Worm (Caenorhabditis elegans) whole organism, midembryonic: ENCODE measurements around the gene tag-322.

Experiments used
- T22C8.4 ChIP-seq: fragments of 200-800 bp; sonication (Bioruptor generic); IDR thresholded peaks from 2 replicates; pipeline ENCODE4 v1.3.6; 2022; ENCODE audit warnings: missing genetic modification characterization, missing compliant biosample characterization
- cog-1 ChIP-seq: sonication (generic microtip); optimal IDR thresholded peaks from 2 replicates; lab custom pipeline; 2016; ENCODE audit warnings: missing genetic modification characterization, missing compliant biosample characterization
- flt-1 ChIP-seq: fragments of 200-800 bp; sonication (Bioruptor generic); IDR thresholded peaks from 2 replicates; pipeline ENCODE4 v1.3.6; 2022; ENCODE audit warnings: missing genetic modification characterization, missing compliant biosample characterization
- klf-2 ChIP-seq: fragments of 200-800 bp; sonication (Bioruptor generic); conservative IDR thresholded peaks from 2 replicates; pipeline ENCODE4 v1.3.6; 2022; ENCODE audit warnings: missing genetic modification reagents, missing genetic modification characterization, missing compliant biosample characterization
- med-1 ChIP-seq: sonication (generic microtip); optimal IDR thresholded peaks from 2 replicates; lab custom pipeline; 2017; ENCODE audit warnings: missing genetic modification characterization, mild to moderate bottlenecking, missing compliant biosample characterization, antibody characterized with exemption, missing genetic modification reagents; ENCODE audit not compliant: insufficient read depth
- ref-1 ChIP-seq: fragments of 200-800 bp; sonication (Bioruptor generic); conservative IDR thresholded peaks from 2 replicates; pipeline ENCODE4 v1.3.6; 2022; ENCODE audit warnings: missing genetic modification reagents, missing genetic modification characterization, missing compliant biosample characterization
- tab-1 ChIP-seq: fragments of 200-800 bp; sonication (Bioruptor generic); IDR thresholded peaks from 2 replicates; pipeline ENCODE4 v1.3.6; 2022; ENCODE audit warnings: missing genetic modification characterization, missing compliant biosample characterization
- ztf-23 ChIP-seq: fragments of 200-800 bp; sonication (Bioruptor generic); IDR thresholded peaks from 2 replicates; pipeline ENCODE4 v1.3.6; 2022; ENCODE audit warnings: missing genetic modification reagents, missing genetic modification characterization, missing compliant biosample characterization
- ztf-29 ChIP-seq: fragments of 200-800 bp; sonication (Bioruptor generic); IDR thresholded peaks from 2 replicates; pipeline ENCODE4 v1.3.6; 2022; ENCODE audit warnings: missing genetic modification reagents, missing genetic modification characterization, missing compliant biosample characterization

tag-322 gene

DNA sequence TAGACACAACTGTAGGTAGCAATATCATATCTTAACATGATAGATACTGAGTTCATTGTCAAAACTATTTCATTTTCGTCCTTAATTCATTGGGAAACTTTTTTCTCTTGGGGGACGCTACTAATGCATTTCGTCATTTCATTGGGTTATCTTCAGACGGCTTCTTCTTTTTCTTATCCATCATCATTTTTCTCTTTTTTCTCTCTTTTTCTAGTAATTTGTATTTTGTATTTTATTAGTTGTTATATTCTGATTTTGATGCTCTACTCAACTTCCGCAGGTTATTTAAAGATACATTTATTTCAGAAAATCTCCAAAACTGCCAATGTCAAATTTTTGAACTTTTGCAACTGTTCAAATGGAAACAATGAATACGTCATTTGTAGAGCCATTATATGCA lies 41.8 kb downstream of the tag-322 start, which contains the start of gene npr-35:
TSS of gene npr-35 (plus strand) at position 301 of the 400 bp plus-strand sequence.
- TF ChIP-seq med-1 (GFP tag; lab: Kevin White, UChicago) (no peak), klf-2 (no peak), flt-1 (GFP tag; lab: Robert Waterston, UW) (no peak), T22C8.4 (GFP tag; lab: Robert Waterston, UW) (no peak), ztf-29 (GFP tag; lab: Robert Waterston, UW) (no peak), ztf-23 (no peak), cog-1 (tag; lab: Kevin White, UChicago) (no peak), ref-1 (GFP tag; lab: Robert Waterston, UW) (no peak), tab-1 (GFP tag; lab: Robert Waterston, UW) (no peak)

DNA sequence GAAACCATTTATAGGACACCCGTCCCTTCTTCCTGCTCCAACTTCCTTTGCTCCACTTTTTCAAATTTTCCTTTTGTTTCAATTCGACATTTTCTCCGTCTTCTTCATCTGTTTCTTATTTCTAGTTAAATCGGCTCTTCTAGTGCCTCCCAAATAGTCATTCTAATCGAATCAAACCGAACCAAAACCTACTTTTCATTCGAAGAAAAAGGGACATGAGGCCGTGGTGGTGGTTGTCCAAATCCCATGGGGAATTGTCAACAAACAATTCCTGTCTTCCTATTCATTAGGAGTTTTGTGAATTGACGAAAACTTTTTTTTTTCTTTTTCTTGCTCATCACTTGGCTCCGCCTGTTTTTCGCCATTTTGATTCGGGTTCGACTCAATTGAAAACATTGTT lies 48.7 kb downstream of the tag-322 start:
- TF ChIP-seq ztf-29 (GFP tag; lab: Robert Waterston, UW) (no peak), flt-1 (GFP tag; lab: Robert Waterston, UW) (no peak), tab-1 (GFP tag; lab: Robert Waterston, UW) (no peak), T22C8.4 (GFP tag; lab: Robert Waterston, UW) (no peak), cog-1 (tag; lab: Kevin White, UChicago) (no peak), ref-1 (GFP tag; lab: Robert Waterston, UW) (no peak), klf-2 (no peak), med-1 (GFP tag; lab: Kevin White, UChicago) (no peak)

DNA sequence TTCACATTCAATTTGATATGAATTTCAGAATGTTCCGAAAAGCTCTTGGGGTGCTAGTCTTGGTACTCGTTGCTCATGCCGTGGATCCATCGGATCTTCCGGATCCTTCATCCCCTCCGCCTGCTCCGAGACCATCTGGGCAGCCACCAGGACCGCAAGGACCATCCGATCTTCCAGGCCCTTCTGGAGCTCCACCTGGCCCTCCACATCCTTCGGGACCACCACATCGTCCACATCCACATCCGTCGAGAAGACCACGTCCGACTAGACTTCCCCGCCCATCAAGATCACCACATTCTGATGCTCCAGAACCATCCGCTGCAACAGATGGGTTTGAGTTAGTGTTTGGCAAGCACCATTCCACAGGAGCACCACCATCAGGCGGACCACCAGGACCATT lies 50.7 kb downstream of the tag-322 start, which contains the start of gene clx-1:
TSS of gene clx-1 (plus strand) at position 30 of the 400 bp plus-strand sequence.
- TF ChIP-seq ztf-29 (GFP tag; lab: Robert Waterston, UW), result no peak
- TF ChIP-seq med-1 (GFP tag; lab: Kevin White, UChicago), result no peak
- no peak for TF ChIP-seq T22C8.4 (GFP tag; lab: Robert Waterston, UW)
- TF ChIP-seq ztf-23, result no peak
- no peak for TF ChIP-seq ref-1 (GFP tag; lab: Robert Waterston, UW)
- no peak for TF ChIP-seq flt-1 (GFP tag; lab: Robert Waterston, UW)
- no peak for TF ChIP-seq klf-2
- TF ChIP-seq tab-1 (GFP tag; lab: Robert Waterston, UW), result no peak
- no peak for TF ChIP-seq cog-1 (tag; lab: Kevin White, UChicago)

DNA sequence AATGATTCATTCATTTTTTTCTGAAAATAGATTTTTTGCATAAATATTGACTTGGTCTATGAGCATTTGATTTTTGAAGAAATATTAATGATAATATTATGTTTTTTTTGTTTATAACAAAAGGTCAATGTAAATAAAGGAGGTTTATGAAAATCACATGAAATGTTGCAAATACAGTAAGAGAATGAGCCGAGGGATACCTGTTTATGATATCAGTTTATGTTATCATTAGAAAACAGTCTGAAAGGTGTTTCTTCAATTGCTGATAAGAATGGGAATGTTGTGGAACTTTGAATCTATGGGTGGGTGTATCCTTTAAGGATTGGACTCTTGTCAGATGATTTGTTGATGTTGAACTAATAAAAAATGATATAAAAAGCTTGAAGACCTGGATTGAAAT lies 51.2 kb downstream of the tag-322 start:
- TF ChIP-seq klf-2, result no peak
- TF ChIP-seq med-1 (GFP tag; lab: Kevin White, UChicago), result no peak
- TF ChIP-seq tab-1 (GFP tag; lab: Robert Waterston, UW), result no peak
